Worm (Caenorhabditis elegans) whole organism, dauer: Measurements from ENCODE around the gene D1086.10.

Experiments used
- unc-62 ChIP-seq: sonication (generic microtip); optimal IDR thresholded peaks from 2 replicates; lab custom pipeline; 2017; ENCODE audit warnings: missing biosample characterization, missing genetic modification reagents, missing genetic modification characterization

The D1086.10 gene

ce11 chrV:14092403-14092802 lies 9.8 kb downstream of the D1086.10 start, which contains the start of gene D1086.3:
Gene D1086.3, plus strand, starts transcription at chrV:14092792.
- TF ChIP-seq unc-62 (GFP tag; lab: Kevin White, UChicago) = no peak

DNA sequence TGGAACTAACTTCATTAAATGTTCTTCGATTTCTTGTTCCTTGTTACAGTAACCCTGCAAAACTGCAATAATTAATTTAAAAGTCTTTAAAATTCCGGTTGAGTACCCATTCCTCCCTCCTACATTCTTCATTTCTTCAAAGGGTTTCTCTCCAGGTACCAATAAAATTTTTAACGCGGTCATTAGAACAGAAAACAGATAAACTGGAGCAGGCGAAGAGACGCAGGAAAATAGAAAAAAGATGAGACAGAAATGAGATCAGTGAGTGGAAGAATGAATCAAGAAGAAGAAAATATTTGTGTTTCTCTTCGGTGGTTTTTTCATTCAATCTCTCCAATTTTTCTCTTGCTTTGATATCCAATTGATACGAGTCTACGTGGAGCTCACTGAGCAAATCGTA lies 11.3 kb downstream of the D1086.10 start, which contains the start of gene D1086.8:
D1086.8 (plus strand) TSS at position 301 of the 400 bp plus-strand sequence.
- TF ChIP-seq unc-62 (GFP tag; lab: Kevin White, UChicago) = no peak

DNA sequence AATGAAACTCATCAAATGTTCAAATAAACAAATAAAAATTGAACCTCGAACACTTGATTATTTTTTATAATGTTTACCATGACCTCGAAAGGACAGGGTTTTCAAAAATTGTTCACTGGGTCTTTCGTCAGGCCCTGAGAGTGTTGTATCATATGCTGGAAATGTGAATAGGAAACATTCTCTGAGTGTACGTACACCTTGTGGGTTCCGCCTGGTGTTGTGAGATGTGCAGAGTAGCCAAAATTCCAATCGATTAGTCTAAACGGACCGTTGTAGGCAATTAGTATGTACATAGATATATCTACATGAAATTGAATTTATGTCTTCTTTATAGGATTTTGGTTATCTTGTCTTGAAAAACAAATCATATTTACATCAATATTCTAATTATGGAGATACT lies 12.0 kb downstream of the D1086.10 start:
- no peak for TF ChIP-seq unc-62 (GFP tag; lab: Kevin White, UChicago)

DNA sequence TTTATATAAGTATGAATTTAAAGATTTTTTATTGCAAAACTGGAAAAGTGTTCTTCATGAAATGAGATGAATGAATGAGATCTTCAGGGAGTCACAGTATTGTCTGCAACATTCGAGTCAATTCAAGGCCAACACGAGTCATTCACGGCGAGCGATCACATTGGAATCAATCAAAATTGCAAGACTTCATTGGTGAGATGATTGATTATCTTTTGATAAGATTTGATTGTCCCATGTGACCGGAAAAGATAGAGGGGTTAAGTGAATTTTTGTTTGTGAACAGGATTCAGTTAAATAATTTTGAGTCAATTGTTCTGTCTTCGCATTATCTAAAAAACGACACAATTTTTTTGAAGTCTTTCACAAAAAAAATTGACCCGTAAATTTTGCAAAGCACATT lies 12.4 kb downstream of the D1086.10 start:
- no peak for TF ChIP-seq unc-62 (GFP tag; lab: Kevin White, UChicago)

- TF ChIP-seq unc-62 (GFP tag; lab: Kevin White, UChicago) = no peak
Observed at ce11 chrV:14097358-14097757, 14.8 kb downstream of the D1086.10 start.

ce11 chrV:14098519-14098918 lies 16.0 kb downstream of the D1086.10 start, which contains the start of the genes D1086.2 and D1086.1:
Gene D1086.2, minus strand, starts transcription at chrV:14098668.
Gene D1086.1, plus strand, starts transcription at chrV:14098858.
- TF ChIP-seq unc-62 (GFP tag; lab: Kevin White, UChicago) = no peak

ce11 chrV:14100886-14101285 lies 18.3 kb downstream of the D1086.10 start, which contains the start of gene D1086.12:
Gene D1086.12, plus strand, starts transcription at chrV:14101186.
- no peak for TF ChIP-seq unc-62 (GFP tag; lab: Kevin White, UChicago)

- no peak for TF ChIP-seq unc-62 (GFP tag; lab: Kevin White, UChicago)
Observed at ce11 chrV:14103970-14104369, 21.4 kb downstream of the D1086.10 start, which contains the start of gene D1086.9. Gene D1086.9, plus strand, starts transcription at chrV:14104270.

DNA sequence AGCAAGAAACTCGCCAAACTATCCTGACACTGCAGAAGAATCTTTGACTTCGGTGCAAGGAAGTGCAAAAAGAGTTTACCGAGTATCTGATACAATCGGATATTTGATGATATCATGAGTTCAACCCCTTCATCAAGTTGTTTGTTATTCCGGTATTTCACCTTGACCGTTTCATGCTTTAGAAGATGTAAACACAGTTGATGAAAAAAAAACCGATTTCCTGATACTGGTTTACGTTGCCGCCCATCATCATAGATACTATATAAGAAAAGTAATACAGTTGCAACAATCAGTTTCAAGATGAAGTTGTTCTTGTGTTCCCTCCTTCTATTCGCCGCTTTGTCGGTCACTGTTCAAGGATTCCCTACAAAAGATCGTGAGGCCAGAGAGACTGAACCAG lies 25.0 kb downstream of the D1086.10 start, which contains the start of gene H39E23.3:
H39E23.3 (plus strand) TSS at position 301 of the 400 bp plus-strand sequence.
- TF ChIP-seq unc-62 (GFP tag; lab: Kevin White, UChicago) = no peak

DNA sequence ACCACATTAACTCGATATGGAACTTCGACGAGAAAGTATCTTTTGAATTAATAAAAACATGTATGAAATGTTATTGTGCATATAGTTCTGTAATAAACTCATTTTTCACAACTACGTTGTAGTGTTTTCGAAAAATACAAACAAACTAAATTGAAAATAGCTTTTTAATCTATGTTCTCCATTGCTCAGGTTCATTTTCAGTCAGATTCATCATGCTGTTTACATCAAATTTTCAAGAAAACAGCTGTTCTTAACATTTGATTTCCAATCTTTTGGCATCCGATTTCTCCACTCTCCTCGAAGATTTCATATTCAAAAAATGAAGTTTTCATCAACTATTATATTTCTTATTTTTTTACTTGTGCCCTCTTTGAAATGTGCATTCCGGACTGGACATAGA lies 27.5 kb downstream of the D1086.10 start, which contains the start of gene H39E23.2:
H39E23.2 (plus strand) TSS at position 301 of the 400 bp plus-strand sequence.
- TF ChIP-seq unc-62 (GFP tag; lab: Kevin White, UChicago) = no peak

DNA sequence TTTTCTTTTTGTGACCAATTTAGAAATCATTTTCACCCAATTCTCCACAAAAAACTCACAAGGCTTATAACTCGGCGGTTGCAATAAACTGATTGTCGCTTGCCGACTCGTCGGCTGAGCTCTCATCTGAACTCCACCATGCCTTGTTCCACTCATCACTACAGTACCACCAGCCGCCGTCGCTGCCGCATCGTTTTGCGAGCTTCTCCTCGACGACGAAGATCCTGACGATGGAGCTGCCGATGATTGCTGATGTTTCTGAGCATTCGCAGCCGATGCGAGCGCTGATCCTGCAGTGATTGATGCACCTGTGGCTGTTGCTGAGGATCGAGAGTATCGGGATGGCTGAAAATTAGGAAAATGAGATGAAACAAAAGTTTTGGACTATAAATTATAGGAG lies 38.1 kb downstream of the D1086.10 start:
- TF ChIP-seq unc-62 (GFP tag; lab: Kevin White, UChicago) = no peak

- TF ChIP-seq unc-62 (GFP tag; lab: Kevin White, UChicago) = no peak
Observed at ce11 chrV:14123176-14123575, 40.6 kb downstream of the D1086.10 start.

DNA sequence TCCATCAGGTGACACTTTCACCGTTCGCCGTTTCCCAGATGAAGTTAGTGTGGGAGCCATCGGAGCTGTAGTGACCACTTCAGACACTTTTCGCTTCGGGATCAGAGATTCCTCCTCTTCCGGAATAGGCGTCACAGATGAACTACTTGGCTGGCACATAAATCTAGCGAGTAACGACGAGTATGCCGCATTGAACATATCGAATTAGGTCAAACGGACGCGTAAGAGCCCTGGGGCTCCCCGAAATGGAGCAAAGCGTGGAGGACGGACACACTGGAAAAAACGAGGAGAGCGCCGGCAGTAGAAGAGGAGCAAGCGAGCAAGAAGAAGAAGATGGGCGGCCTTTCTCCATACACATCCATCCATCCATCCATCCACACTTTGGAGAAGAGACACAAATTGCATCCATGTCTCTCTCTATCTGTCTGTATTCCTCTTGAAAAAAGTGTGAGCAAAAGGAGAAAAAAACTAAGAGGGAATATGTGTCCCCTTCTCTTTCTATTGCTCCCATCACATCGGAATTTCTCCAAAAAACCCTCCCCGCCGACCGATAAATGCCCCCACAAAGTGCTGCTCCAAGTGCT lies 43.9 kb downstream of the D1086.10 start:
- TF ChIP-seq unc-62 (GFP tag; lab: Kevin White, UChicago) = no peak

- no peak for TF ChIP-seq unc-62 (GFP tag; lab: Kevin White, UChicago)
Observed at ce11 chrV:14127834-14128233, 45.3 kb downstream of the D1086.10 start.

DNA sequence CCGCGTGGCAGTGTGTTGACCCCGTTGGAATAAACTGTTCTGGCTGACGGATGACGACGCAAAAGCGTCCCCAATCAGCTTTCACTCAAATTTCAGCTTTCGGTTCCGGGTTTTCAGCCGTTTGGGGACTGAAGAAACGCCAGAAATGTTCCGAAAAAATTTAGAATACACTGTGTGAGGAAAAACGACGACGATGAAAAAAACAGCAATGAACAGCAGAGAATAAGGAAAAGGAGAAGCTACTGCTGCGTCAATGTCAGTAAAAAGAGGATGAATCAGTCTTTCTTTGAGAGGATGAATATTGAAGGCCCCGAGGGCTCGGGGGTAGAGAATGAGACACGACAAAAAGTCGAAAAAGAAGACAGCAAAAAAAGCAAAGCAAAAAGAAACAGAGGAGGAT lies 46.3 kb downstream of the D1086.10 start:
- no peak for TF ChIP-seq unc-62 (GFP tag; lab: Kevin White, UChicago)

DNA sequence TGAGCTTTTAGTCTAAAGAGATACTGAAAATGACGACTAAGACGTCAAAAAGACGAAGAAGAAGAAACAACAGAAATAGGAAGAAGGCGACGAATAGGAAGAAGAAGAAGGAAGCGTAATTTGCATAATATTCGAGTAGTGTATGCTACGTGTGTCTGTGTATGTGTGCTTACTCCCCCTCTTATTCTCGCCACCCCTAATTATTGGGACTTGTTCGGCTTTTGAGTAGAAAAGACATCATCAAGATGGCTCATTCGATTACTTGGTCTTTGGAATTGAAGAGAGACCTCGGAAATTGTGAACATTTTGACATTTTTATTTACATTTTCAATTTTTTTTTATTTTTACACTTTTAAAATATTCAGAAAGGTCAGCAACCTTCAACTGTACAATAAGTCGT lies 47.7 kb downstream of the D1086.10 start:
- no peak for TF ChIP-seq unc-62 (GFP tag; lab: Kevin White, UChicago)
